ENCODE assay signal across 5 worm cellular contexts in the genomic region with DNA sequence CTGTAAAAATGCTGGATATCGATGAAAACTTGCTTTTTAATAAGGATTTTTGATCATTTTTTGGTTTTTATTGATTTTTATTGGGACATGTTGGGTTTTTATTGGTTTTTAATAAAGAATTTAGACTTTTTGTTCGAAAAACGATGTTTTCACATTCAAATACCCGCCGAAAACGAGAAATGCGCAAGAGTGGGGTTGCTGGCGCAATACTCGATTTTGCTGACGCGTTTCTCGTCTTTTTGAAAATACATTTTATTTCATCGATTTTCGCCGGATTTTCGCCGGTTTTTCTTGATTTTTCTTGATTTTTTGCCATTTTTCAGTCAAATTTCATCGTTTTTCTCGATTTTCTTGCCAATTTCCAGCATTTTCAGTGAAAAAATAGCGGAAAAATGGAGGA.
TF ChIP-seq lines count a peak whose summit lies in the region.

A gene (plus strand): TSS at position 375 of the 400 bp plus-strand sequence.

TF ChIP-seq in whole organism, L1 larva, 84 proteins besides CTCF, POLR2A, EP300 and RAD21 (continues in another document):
- peak; percentile 83 for TF ChIP-seq mab-9 (GFP tag; IDR thresholded peaks at IDR 0.05; lab: Robert Waterston, UW)
- TF ChIP-seq nhr-19 (GFP tag; conservative IDR thresholded peaks at IDR 0.05; lab: Robert Waterston, UW), result peak; percentile 89
- peak; percentile 84 for TF ChIP-seq xbp-1 (tag; optimal IDR thresholded peaks at IDR 0.05; lab: Kevin White, UChicago)
- TF ChIP-seq mep-1 (tag; optimal IDR thresholded peaks at IDR 0.05; lab: Kevin White, UChicago), result peak; percentile 97
- peak; percentile 1 for TF ChIP-seq C34B4.2 (tag; optimal IDR thresholded peaks at IDR 0.05; lab: Kevin White, UChicago)
- no peak for TF ChIP-seq ets-5 (GFP tag; IDR thresholded peaks at IDR 0.05; lab: Robert Waterston, UW)
- no peak for TF ChIP-seq mef-2 (tag; optimal IDR thresholded peaks at IDR 0.05; lab: Kevin White, UChicago)
- TF ChIP-seq fkh-8 (tag; optimal IDR thresholded peaks at IDR 0.05; lab: Kevin White, UChicago), result peak; percentile 81
- TF ChIP-seq aly-2 (tag; optimal IDR thresholded peaks at IDR 0.05; lab: Kevin White, UChicago), result peak; percentile 85
- TF ChIP-seq elt-3 (tag; optimal IDR thresholded peaks at IDR 0.05; lab: Kevin White, UChicago), result peak in 2 of 6 experiments; percentile 69 to 74
- TF ChIP-seq ces-1 (GFP tag; optimal IDR thresholded peaks at IDR 0.05; lab: Kevin White, UChicago), result no peak
- TF ChIP-seq fos-1 (tag; optimal IDR thresholded peaks at IDR 0.05; lab: Kevin White, UChicago), result peak; percentile 81
- peak; percentile 94 to 99 for TF ChIP-seq efl-1 (optimal IDR thresholded peaks at IDR 0.05; lab: Kevin White, UChicago)
- peak; percentile 98 to 100 for TF ChIP-seq efl-1 (GFP tag; optimal IDR thresholded peaks at IDR 0.05 in 1 of 2; lab: Kevin White, UChicago)
- peak; percentile 28 for TF ChIP-seq hpl-2 (GFP tag; optimal IDR thresholded peaks at IDR 0.05; lab: Kevin White, UChicago)
- peak; percentile 87 for TF ChIP-seq swsn-7 (tag; optimal IDR thresholded peaks at IDR 0.05; lab: Kevin White, UChicago)
- TF ChIP-seq ztf-11 (tag; optimal IDR thresholded peaks at IDR 0.05; lab: Kevin White, UChicago), result peak in 1 of 2 experiments; percentile 71

TF ChIP-seq in whole organism, L3 larva, 47 proteins besides CTCF, POLR2A, EP300 and RAD21 (continues in another document):
- TF ChIP-seq elt-3 (tag; optimal IDR thresholded peaks at IDR 0.05; lab: Kevin White, UChicago) (no peak), ceh-16 (tag; optimal IDR thresholded peaks at IDR 0.05; lab: Kevin White, UChicago) (peak; percentile 4), nhr-12 (tag; optimal IDR thresholded peaks at IDR 0.05; lab: Kevin White, UChicago) (no peak), ama-1 (optimal IDR thresholded peaks at IDR 0.05; lab: Kevin White, UChicago) (peak; percentile 26), snpc-4 (tag; optimal IDR thresholded peaks at IDR 0.05; lab: Kevin White, UChicago) (peak; percentile 60), jun-1 (tag; optimal IDR thresholded peaks at IDR 0.05; lab: Kevin White, UChicago) (peak; percentile 84), fkh-2 (tag; optimal IDR thresholded peaks at IDR 0.05; lab: Kevin White, UChicago) (no peak), fos-1 (tag; optimal IDR thresholded peaks at IDR 0.05; lab: Kevin White, UChicago) (no peak), nhr-11 (tag; optimal IDR thresholded peaks at IDR 0.05; lab: Kevin White, UChicago) (peak; percentile 25), nhr-76 (tag; optimal IDR thresholded peaks at IDR 0.05; lab: Kevin White, UChicago) (no peak), nhr-77 (tag; optimal IDR thresholded peaks at IDR 0.05; lab: Kevin White, UChicago) (no peak), nhr-237 (tag; optimal IDR thresholded peaks at IDR 0.05; lab: Kevin White, UChicago) (no peak), skn-1 (tag; optimal IDR thresholded peaks at IDR 0.05; lab: Kevin White, UChicago) (peak; percentile 41), nhr-43 (tag; optimal IDR thresholded peaks at IDR 0.05; lab: Kevin White, UChicago; ENCODE audit: poor library complexity, severe bottlenecking) (no peak), eor-1 (tag; optimal IDR thresholded peaks at IDR 0.05; lab: Kevin White, UChicago) (no peak), tbx-2 (tag; optimal IDR thresholded peaks at IDR 0.05; lab: Kevin White, UChicago) (peak; percentile 78), hmg-11 (tag; optimal IDR thresholded peaks at IDR 0.05; lab: Kevin White, UChicago) (peak; percentile 57), ztf-4 (tag; optimal IDR thresholded peaks at IDR 0.05; lab: Kevin White, UChicago) (no peak)

TF ChIP-seq in whole organism, early embryonic, 17 proteins besides CTCF, POLR2A, EP300 and RAD21:
- TF ChIP-seq hmbx-1 (tag; optimal IDR thresholded peaks at IDR 0.05; lab: Kevin White, UChicago), result no peak
- TF ChIP-seq ceh-36 (tag; optimal IDR thresholded peaks at IDR 0.05; lab: Kevin White, UChicago), result no peak
- TF ChIP-seq F13C5.2 (tag; optimal IDR thresholded peaks at IDR 0.05; lab: Kevin White, UChicago), result peak; percentile 54
- TF ChIP-seq flt-1 (GFP tag; IDR thresholded peaks at IDR 0.05; lab: Robert Waterston, UW), result 0 out of 2 replicates have a peak, but pooled peaks have one; percentile 31
- TF ChIP-seq aly-1 (tag; optimal IDR thresholded peaks at IDR 0.05; lab: Kevin White, UChicago), result no peak
- peak; percentile 38 for TF ChIP-seq hnd-1 (tag; optimal IDR thresholded peaks at IDR 0.05; lab: Kevin White, UChicago)
- TF ChIP-seq tbx-37 (GFP tag; conservative IDR thresholded peaks at IDR 0.05; lab: Robert Waterston, UW), result no peak; the same call in 1 of the 2 replicates
- no peak for TF ChIP-seq tra-4 (tag; optimal IDR thresholded peaks at IDR 0.05; lab: Kevin White, UChicago)
- no peak for TF ChIP-seq sea-1 (GFP tag; conservative IDR thresholded peaks at IDR 0.05; lab: Robert Waterston, UW)
- TF ChIP-seq pes-1 (GFP tag; IDR thresholded peaks at IDR 0.05; lab: Robert Waterston, UW), result peak; percentile 63; the same call in 1 of the 2 replicates
- TF ChIP-seq scrt-1 (GFP tag; IDR thresholded peaks at IDR 0.05; lab: Robert Waterston, UW), result no peak
- TF ChIP-seq B0310.2 (tag; optimal IDR thresholded peaks at IDR 0.05; lab: Kevin White, UChicago), result no peak
- TF ChIP-seq ama-1 (optimal IDR thresholded peaks at IDR 0.05; lab: Kevin White, UChicago), result no peak
- no peak for TF ChIP-seq ets-7 (tag; optimal IDR thresholded peaks at IDR 0.05; lab: Kevin White, UChicago)
- no peak for TF ChIP-seq ceh-13 (GFP tag; optimal IDR thresholded peaks at IDR 0.05; lab: Kevin White, UChicago)
- TF ChIP-seq tbx-11 (GFP tag; IDR thresholded peaks at IDR 0.05; lab: Robert Waterston, UW), result 0 out of 2 replicates have a peak, but pooled peaks have one; percentile 7
- no peak for TF ChIP-seq hmg-4 (GFP tag; optimal IDR thresholded peaks at IDR 0.05; lab: Kevin White, UChicago)

TF ChIP-seq in whole organism, midembryonic, 9 proteins besides CTCF, POLR2A, EP300 and RAD21:
- TF ChIP-seq ref-1 (GFP tag; conservative IDR thresholded peaks at IDR 0.05; lab: Robert Waterston, UW), result no peak
- TF ChIP-seq ztf-29 (GFP tag; IDR thresholded peaks at IDR 0.05; lab: Robert Waterston, UW), result no peak
- TF ChIP-seq med-1 (GFP tag; optimal IDR thresholded peaks at IDR 0.05; lab: Kevin White, UChicago; ENCODE audit: insufficient read depth), result peak; percentile 35
- peak; percentile 40; the same call in 1 of the 2 replicates for TF ChIP-seq T22C8.4 (GFP tag; IDR thresholded peaks at IDR 0.05; lab: Robert Waterston, UW)
- TF ChIP-seq klf-2 (GFP tag; conservative IDR thresholded peaks at IDR 0.05; lab: Robert Waterston, UW), result 0 out of 2 replicates have a peak, but pooled peaks have one; percentile 53
- TF ChIP-seq ztf-23 (GFP tag; IDR thresholded peaks at IDR 0.05; lab: Robert Waterston, UW), result peak; percentile 78
- TF ChIP-seq cog-1 (tag; optimal IDR thresholded peaks at IDR 0.05; lab: Kevin White, UChicago), result no peak
- 0 out of 2 replicates have a peak, but pooled peaks have one; percentile 51 for TF ChIP-seq flt-1 (GFP tag; IDR thresholded peaks at IDR 0.05; lab: Robert Waterston, UW)
- TF ChIP-seq tab-1 (GFP tag; IDR thresholded peaks at IDR 0.05; lab: Robert Waterston, UW), result peak; percentile 40; the same call in 1 of the 2 replicates

TF ChIP-seq in whole organism, young adult, 124 proteins besides CTCF, POLR2A, EP300 and RAD21 (continues in another document):
- peak; percentile 83 for TF ChIP-seq Y56A3A.18 (GFP tag; IDR thresholded peaks at IDR 0.05; lab: Robert Waterston, UW)
- TF ChIP-seq F22D6.2 (tag; optimal IDR thresholded peaks at IDR 0.05; lab: Kevin White, UChicago), result peak; percentile 14
- TF ChIP-seq madf-6 (GFP tag; IDR thresholded peaks at IDR 0.05; lab: Robert Waterston, UW), result peak; percentile 79
- peak; percentile 68 for TF ChIP-seq tbp1 (GFP tag; optimal IDR thresholded peaks at IDR 0.05; lab: Kevin White, UChicago)
- peak; percentile 80 for TF ChIP-seq him-1 (tag; optimal IDR thresholded peaks at IDR 0.05; lab: Kevin White, UChicago)
- TF ChIP-seq aptf-2 (GFP tag; conservative IDR thresholded peaks at IDR 0.05; lab: Robert Waterston, UW), result no peak
- peak; percentile 30 for TF ChIP-seq atf-7 (tag; optimal IDR thresholded peaks at IDR 0.05; lab: Kevin White, UChicago)
- peak; percentile 41 for TF ChIP-seq ztf-26 (tag; optimal IDR thresholded peaks at IDR 0.05; lab: Kevin White, UChicago)
- TF ChIP-seq K11D2.4 (GFP tag; IDR thresholded peaks at IDR 0.05; lab: Robert Waterston, UW), result peak; percentile 85
- peak; percentile 8 for TF ChIP-seq K12H6.12 (tag; optimal IDR thresholded peaks at IDR 0.05; lab: Kevin White, UChicago)
- TF ChIP-seq athp-1 (tag; optimal IDR thresholded peaks at IDR 0.05; lab: Kevin White, UChicago), result peak; percentile 39
- TF ChIP-seq ets-4 (GFP tag; optimal IDR thresholded peaks at IDR 0.05; lab: Kevin White, UChicago), result no peak
- TF ChIP-seq xnd-1 (tag; optimal IDR thresholded peaks at IDR 0.05; lab: Kevin White, UChicago), result peak; percentile 54
- peak; percentile 87 for TF ChIP-seq attf-5 (GFP tag; optimal IDR thresholded peaks at IDR 0.05; lab: Kevin White, UChicago)
- peak; percentile 84 for TF ChIP-seq repo-1 (tag; optimal IDR thresholded peaks at IDR 0.05; lab: Kevin White, UChicago)
- TF ChIP-seq pbrm-1 (GFP tag; IDR thresholded peaks at IDR 0.05; lab: Robert Waterston, UW), result peak; percentile 82
- TF ChIP-seq F10E7.11 (tag; optimal IDR thresholded peaks at IDR 0.05; lab: Kevin White, UChicago), result no peak
- peak; percentile 49; the same call in 1 of the 2 replicates for TF ChIP-seq ceh-100 (GFP tag; IDR thresholded peaks at IDR 0.05; lab: Robert Waterston, UW)
- TF ChIP-seq tlf-1 (GFP tag; optimal IDR thresholded peaks at IDR 0.05; lab: Kevin White, UChicago), result peak; percentile 78
- peak; percentile 88 for TF ChIP-seq efl-1 (GFP tag; optimal IDR thresholded peaks at IDR 0.05; lab: Kevin White, UChicago)
- TF ChIP-seq D2030.7 (GFP tag; IDR thresholded peaks at IDR 0.05; lab: Robert Waterston, UW), result peak; percentile 72
- no peak for TF ChIP-seq mel-28 (tag; optimal IDR thresholded peaks at IDR 0.05; lab: Kevin White, UChicago; ENCODE audit: borderline replicate concordance)
- TF ChIP-seq B0261.1 (tag; optimal IDR thresholded peaks at IDR 0.05; lab: Kevin White, UChicago), result peak; percentile 2
- TF ChIP-seq rcor-1 (GFP tag; IDR thresholded peaks at IDR 0.05; lab: Robert Waterston, UW), result peak; percentile 88
- no peak for TF ChIP-seq let-526 (GFP tag; IDR thresholded peaks at IDR 0.05; lab: Robert Waterston, UW)
- TF ChIP-seq ztf-28 (GFP tag; IDR thresholded peaks at IDR 0.05; lab: Robert Waterston, UW), result no peak
- TF ChIP-seq hmg-20 (GFP tag; IDR thresholded peaks at IDR 0.05; lab: Robert Waterston, UW), result peak; percentile 71; the same call in 1 of the 2 replicates
- peak; percentile 64 for TF ChIP-seq hmg-1.2 (GFP tag; IDR thresholded peaks at IDR 0.05; lab: Robert Waterston, UW)
- TF ChIP-seq snpc-4 (GFP tag; optimal IDR thresholded peaks at IDR 0.05; lab: Kevin White, UChicago), result no peak
- peak in 3 of 4 experiments; percentile 43 to 62 (median 47) for TF ChIP-seq snpc-4 (tag; optimal IDR thresholded peaks at IDR 0.05; lab: Kevin White, UChicago)
- TF ChIP-seq B0336.3 (GFP tag; IDR thresholded peaks at IDR 0.05; lab: Robert Waterston, UW), result peak; percentile 85
